Fruit fly (Drosophila melanogaster): ENCODE results near the gene Prp4k.

The Prp4k gene

dm6 chr3L:205723-206284, 5.5 kb downstream of the Prp4k start, which contains the start of the genes Gk1 and CG13876 (continued):
- TF ChIP-seq onecut (GFP tag; IDR thresholded peaks at IDR 0.05): peak; percentile 90
- peak in 1 of 2 experiments; percentile 93 for TF ChIP-seq Eip74EF (GFP tag; optimal IDR thresholded peaks at IDR 0.05)
- peak; percentile 78 for TF ChIP-seq peb (GFP tag; IDR thresholded peaks at IDR 0.05)
- TF ChIP-seq CG18011 (GFP tag; optimal IDR thresholded peaks at IDR 0.05): peak; percentile 80
- no peak for TF ChIP-seq ERR (GFP tag; optimal IDR thresholded peaks at IDR 0.05)
- peak; percentile 91 for TF ChIP-seq CG15514 (GFP tag; optimal IDR thresholded peaks at IDR 0.05)
- peak; percentile 86 for TF ChIP-seq CG13123 (GFP tag; optimal IDR thresholded peaks at IDR 0.05)
- TF ChIP-seq lov (optimal IDR thresholded peaks at IDR 0.05): no peak
- TF ChIP-seq lov (GFP tag; IDR thresholded peaks at IDR 0.05): peak; percentile 91
- peak; percentile 60; the same call in 1 of the 3 replicates for TF ChIP-seq CG11560 (tag; IDR thresholded peaks at IDR 0.05)
- peak; percentile 89 for TF ChIP-seq al (GFP tag; IDR thresholded peaks at IDR 0.05)
- TF ChIP-seq CG13775 (GFP tag; optimal IDR thresholded peaks at IDR 0.05): peak; percentile 93
- peak; percentile 60; the same call in 1 of the 2 replicates for TF ChIP-seq danr (GFP tag; IDR thresholded peaks at IDR 0.05)
- TF ChIP-seq CTCF (GFP tag; optimal IDR thresholded peaks at IDR 0.05): peak; percentile 25
- TF ChIP-seq gsb (GFP tag; IDR thresholded peaks at IDR 0.05): peak; percentile 84
- peak; percentile 86 for TF ChIP-seq CG10431 (GFP tag; optimal IDR thresholded peaks at IDR 0.05)
- no peak for TF ChIP-seq luna (GFP tag; optimal IDR thresholded peaks at IDR 0.05)
- TF ChIP-seq pros (GFP tag; optimal IDR thresholded peaks at IDR 0.05): peak; percentile 67
- TF ChIP-seq CG11398 (GFP tag; optimal IDR thresholded peaks at IDR 0.05): no peak
- peak; percentile 98 for TF ChIP-seq CG2712 (tag; optimal IDR thresholded peaks at IDR 0.05)
- no peak for TF ChIP-seq CG16815 (GFP tag; optimal IDR thresholded peaks at IDR 0.05)
- peak; percentile 87 for TF ChIP-seq fd64A (GFP tag; optimal IDR thresholded peaks at IDR 0.05)
- TF ChIP-seq CG2889 (GFP tag; IDR thresholded peaks at IDR 0.05): peak; percentile 69
- TF ChIP-seq br (optimal IDR thresholded peaks at IDR 0.05): no peak
- TF ChIP-seq CG10565 (GFP tag; optimal IDR thresholded peaks at IDR 0.05): peak; percentile 6
- TF ChIP-seq CG43689 (GFP tag; IDR thresholded peaks at IDR 0.05): peak; percentile 84
- no peak for TF ChIP-seq Gsc (GFP tag; IDR thresholded peaks at IDR 0.05)
- TF ChIP-seq Fer1 (GFP tag; optimal IDR thresholded peaks at IDR 0.05): peak; percentile 98
- peak; percentile 77 for TF ChIP-seq trh (GFP tag; optimal IDR thresholded peaks at IDR 0.05)
- TF ChIP-seq Nf-YA (GFP tag; IDR thresholded peaks at IDR 0.05): peak; percentile 89
- peak; percentile 94 for TF ChIP-seq CG30403 (GFP tag; optimal IDR thresholded peaks at IDR 0.05)
- peak; percentile 42 for TF ChIP-seq bab2 (GFP tag; optimal IDR thresholded peaks at IDR 0.05)
- TF ChIP-seq HHEX (GFP tag; optimal IDR thresholded peaks at IDR 0.05): peak; percentile 94
- TF ChIP-seq CG6654 (GFP tag; optimal IDR thresholded peaks at IDR 0.05): peak; percentile 66
- TF ChIP-seq NC2β (GFP tag; optimal IDR thresholded peaks at IDR 0.05): no peak
- TF ChIP-seq nerfin-1 (tag; optimal IDR thresholded peaks at IDR 0.05): peak; percentile 95
- TF ChIP-seq Dbx (GFP tag; IDR thresholded peaks at IDR 0.05): peak; percentile 96
- peak; percentile 90 for TF ChIP-seq Nf-YC (tag; optimal IDR thresholded peaks at IDR 0.05)
- peak; percentile 85 for TF ChIP-seq CG5953 (GFP tag; IDR thresholded peaks at IDR 0.05)
- TF ChIP-seq wek (GFP tag; optimal IDR thresholded peaks at IDR 0.05): peak; percentile 51
- TF ChIP-seq Rx (GFP tag; IDR thresholded peaks at IDR 0.05): peak; percentile 86
- no peak for TF ChIP-seq sima (GFP tag; optimal IDR thresholded peaks at IDR 0.05)
- TF ChIP-seq CG7839 (tag; optimal IDR thresholded peaks at IDR 0.05): peak; percentile 97
- no peak for TF ChIP-seq CG15601 (tag; optimal IDR thresholded peaks at IDR 0.05)
- peak; percentile 98 for TF ChIP-seq CG34376 (GFP tag; optimal IDR thresholded peaks at IDR 0.05)
- TF ChIP-seq sna (GFP tag; IDR thresholded peaks at IDR 0.05; ENCODE audit: partially characterized antibody): no peak
- peak; percentile 91 for TF ChIP-seq sim (GFP tag; IDR thresholded peaks at IDR 0.05)
- TF ChIP-seq her (GFP tag; optimal IDR thresholded peaks at IDR 0.05): peak; percentile 47
- peak; percentile 3 for TF ChIP-seq CG8089 (GFP tag; optimal IDR thresholded peaks at IDR 0.05)
- no peak for TF ChIP-seq bbx (GFP tag; IDR thresholded peaks at IDR 0.05; ENCODE audit: partially characterized antibody)
- no peak for TF ChIP-seq amos (GFP tag; IDR thresholded peaks at IDR 0.05; ENCODE audit: partially characterized antibody)
- TF ChIP-seq Atf-2 (GFP tag; optimal IDR thresholded peaks at IDR 0.05): peak; percentile 27

All from whole organism, embryonic.